Fruit fly (Drosophila melanogaster): ENCODE results near the gene Myo61F.

Myo61F gene

dm6 chr3L:1323136-1323535 is 4.9 kb downstream of the Myo61F start (continued):
- TF ChIP-seq CG43689 (GFP tag; IDR thresholded peaks at IDR 0.05) (no peak), crc (GFP tag; optimal IDR thresholded peaks at IDR 0.05) (peak; percentile 38), CG12942 (GFP tag; optimal IDR thresholded peaks at IDR 0.05) (peak; percentile 6), CG3995 (GFP tag; optimal IDR thresholded peaks at IDR 0.05) (no peak), knrl (GFP tag; IDR thresholded peaks at IDR 0.05; ENCODE audit: partially characterized antibody) (no peak), abd-A (tag; optimal IDR thresholded peaks at IDR 0.05) (no peak), chm (GFP tag; IDR thresholded peaks at IDR 0.05) (peak; percentile 54; the same call in 1 of the 2 replicates), CG15479 (GFP tag; optimal IDR thresholded peaks at IDR 0.05) (no peak), CG12659 (GFP tag; optimal IDR thresholded peaks at IDR 0.05) (peak; percentile 50), dmrt11E (tag; optimal IDR thresholded peaks at IDR 0.05) (peak; percentile 88), CG2202 (tag; optimal IDR thresholded peaks at IDR 0.05) (peak; percentile 83), usp (GFP tag; optimal IDR thresholded peaks at IDR 0.05) (no peak), CG13296 (GFP tag; optimal IDR thresholded peaks at IDR 0.05) (peak; percentile 16), CG8281 (tag; optimal IDR thresholded peaks at IDR 0.05) (peak; percentile 20), yki (optimal IDR thresholded peaks at IDR 0.05) (no peak), Usf (GFP tag; optimal IDR thresholded peaks at IDR 0.05) (peak; percentile 45), BEAF-32 (GFP tag; optimal IDR thresholded peaks at IDR 0.05) (no peak), CG13287 (GFP tag; IDR thresholded peaks at IDR 0.05; ENCODE audit: partially characterized antibody) (no peak), Lim3 (GFP tag; IDR thresholded peaks at IDR 0.05) (peak; percentile 25; the same call in 1 of the 2 replicates), tin (GFP tag; optimal IDR thresholded peaks at IDR 0.05) (peak; percentile 68), CG15601 (tag; optimal IDR thresholded peaks at IDR 0.05) (peak; percentile 90), cas (GFP tag; IDR thresholded peaks at IDR 0.05) (no peak), psq (GFP tag; optimal IDR thresholded peaks at IDR 0.05) (no peak), org-1 (GFP tag; optimal IDR thresholded peaks at IDR 0.05) (peak; percentile 37), dmrt99B (tag; optimal IDR thresholded peaks at IDR 0.05) (no peak), fd3F (GFP tag; optimal IDR thresholded peaks at IDR 0.05) (no peak), CG7839 (tag; optimal IDR thresholded peaks at IDR 0.05) (peak; percentile 77), wek (GFP tag; optimal IDR thresholded peaks at IDR 0.05) (no peak), TFAM (GFP tag; optimal IDR thresholded peaks at IDR 0.05) (peak; percentile 10), Fer2 (tag; optimal IDR thresholded peaks at IDR 0.05) (no peak), hth (optimal IDR thresholded peaks at IDR 0.05) (no peak), CG10959 (GFP tag; IDR thresholded peaks at IDR 0.05) (peak; percentile 44; the same call in 1 of the 2 replicates), Dfd (GFP tag; optimal IDR thresholded peaks at IDR 0.05) (no peak), Nf-YB (GFP tag; optimal IDR thresholded peaks at IDR 0.05) (peak; percentile 59), gce (GFP tag; IDR thresholded peaks at IDR 0.05) (peak; percentile 23; the same call in 1 of the 3 replicates), HmgD (GFP tag; optimal IDR thresholded peaks at IDR 0.05) (peak; percentile 10)

- TF ChIP-seq CG16863 (GFP tag; optimal IDR thresholded peaks at IDR 0.05) (no peak), H15 (GFP tag; IDR thresholded peaks at IDR 0.05) (no peak), exex (tag; optimal IDR thresholded peaks at IDR 0.05) (peak; percentile 77), CG43689 (GFP tag; IDR thresholded peaks at IDR 0.05) (no peak), sd (tag; optimal IDR thresholded peaks at IDR 0.05) (peak; percentile 73), CG14667 (GFP tag; IDR thresholded peaks at IDR 0.05) (no peak), CG17359 (tag; optimal IDR thresholded peaks at IDR 0.05) (no peak), abd-A (tag; optimal IDR thresholded peaks at IDR 0.05) (no peak), MBD-R2 (GFP tag; IDR thresholded peaks at IDR 0.05) (no peak), Ets65A (GFP tag) (peak; percentile 27), CG10543 (GFP tag; optimal IDR thresholded peaks at IDR 0.05) (peak; percentile 47), sisA (GFP tag; IDR thresholded peaks at IDR 0.05) (no peak), corto (GFP tag; optimal IDR thresholded peaks at IDR 0.05) (peak; percentile 16), CG14965 (GFP tag; optimal IDR thresholded peaks at IDR 0.05; ENCODE audit: borderline replicate concordance) (no peak), stc (GFP tag; IDR thresholded peaks at IDR 0.05) (no peak), unpg (GFP tag; optimal IDR thresholded peaks at IDR 0.05) (no peak), MTF-1 (GFP tag; optimal IDR thresholded peaks at IDR 0.05; ENCODE audit: borderline replicate concordance) (no peak)
These were observed 6.7 kb downstream of the Myo61F start for dm6 chr3L:1324818-1325625.

All from whole organism, embryonic.